Worm (Caenorhabditis elegans): ENCODE data around the gene rpl-22.

ce11 chrII:5086143-5086542 lies 30.7 kb downstream of the rpl-22 start:
- TF ChIP-seq lin-15B (tag; optimal IDR thresholded peaks at IDR 0.05) (no peak), unc-39 (tag; optimal IDR thresholded peaks at IDR 0.05) (no peak)
